Worm (Caenorhabditis elegans) whole organism, mixed stage, embryonic: ENCODE results near the gene del-6.

Source experiments
- M03D4.4 ChIP-seq: sonication (generic microtip); optimal IDR thresholded peaks from 2 replicates; lab custom pipeline; 2017; ENCODE audit warnings: mild to moderate bottlenecking, missing genetic modification characterization, missing compliant biosample characterization
- bed-3 ChIP-seq: fragments of 200-800 bp; sonication (Bioruptor generic); optimal IDR thresholded peaks from 3 replicates; lab custom pipeline; 2018; ENCODE audit warnings: mild to moderate bottlenecking, missing genetic modification characterization, moderate library complexity, missing compliant biosample characterization
- blmp-1 ChIP-seq: fragments of 150-350 bp; optimal IDR thresholded peaks from 2 replicates; lab custom pipeline; 2014; ENCODE audit warnings: missing biosample characterization, missing genetic modification characterization
- ceh-39 ChIP-seq: fragments of 150-350 bp; optimal IDR thresholded peaks from 2 replicates; lab custom pipeline; 2014; ENCODE audit warnings: missing biosample characterization, missing genetic modification characterization
- ceh-43 ChIP-seq: fragments of 200-800 bp; sonication (Bioruptor generic); optimal IDR thresholded peaks from 2 replicates; lab custom pipeline; 2018; ENCODE audit warnings: mild to moderate bottlenecking, missing genetic modification characterization, moderate library complexity, missing compliant biosample characterization
- ceh-83 ChIP-seq: fragments of 200-800 bp; sonication (Bioruptor generic); optimal IDR thresholded peaks from 2 replicates; lab custom pipeline; 2018; ENCODE audit warnings: mild to moderate bottlenecking, missing genetic modification characterization, missing compliant biosample characterization
- ces-1 ChIP-seq: fragments of 150-350 bp; optimal IDR thresholded peaks from 2 replicates; lab custom pipeline; 2014; ENCODE audit warnings: missing biosample characterization, missing genetic modification reagents, missing genetic modification characterization
- cnd-1 ChIP-seq: fragments of 200-800 bp; sonication (Bioruptor generic); optimal IDR thresholded peaks from 2 replicates; lab custom pipeline; 2018; ENCODE audit warnings: mild to moderate bottlenecking, missing genetic modification characterization, missing compliant biosample characterization
- drap-1 ChIP-seq: fragments of 200-800 bp; sonication (Bioruptor generic); optimal IDR thresholded peaks from 3 replicates; lab custom pipeline; 2018; ENCODE audit warnings: mild to moderate bottlenecking, missing genetic modification characterization, missing compliant biosample characterization
- elt-1 ChIP-seq: sonication (generic microtip); optimal IDR thresholded peaks from 2 replicates; lab custom pipeline; 2017; ENCODE audit warnings: missing genetic modification characterization, mild to moderate bottlenecking, missing compliant biosample characterization, antibody characterized with exemption, moderate library complexity, borderline replicate concordance; ENCODE audit not compliant: insufficient read depth
- elt-3 ChIP-seq: fragments of 150-350 bp; optimal IDR thresholded peaks from 2 replicates; lab custom pipeline; 2014; ENCODE audit warnings: missing biosample characterization, missing genetic modification characterization
- ham-2 ChIP-seq: fragments of 200-800 bp; sonication (Bioruptor generic); optimal IDR thresholded peaks from 2 replicates; lab custom pipeline; 2018; ENCODE audit warnings: mild to moderate bottlenecking, missing genetic modification characterization, missing compliant biosample characterization
- hlh-1 ChIP-seq: fragments of 150-350 bp; optimal IDR thresholded peaks from 2 replicates; lab custom pipeline; 2014; ENCODE audit warnings: missing biosample characterization, missing genetic modification reagents, missing genetic modification characterization
- lin-13 ChIP-seq: fragments of 150-350 bp; optimal IDR thresholded peaks from 2 replicates; lab custom pipeline; 2014; ENCODE audit warnings: missing biosample characterization, missing genetic modification characterization
- lin-32 ChIP-seq: fragments of 200-800 bp; sonication (Bioruptor generic); optimal IDR thresholded peaks from 2 replicates; lab custom pipeline; 2018; ENCODE audit warnings: mild to moderate bottlenecking, missing genetic modification characterization, missing compliant biosample characterization
- lsy-2 ChIP-seq: fragments of 150-350 bp; optimal IDR thresholded peaks from 2 replicates; lab custom pipeline; 2014; ENCODE audit warnings: missing biosample characterization, missing genetic modification characterization
- mab-5 ChIP-seq: fragments of 150-350 bp; optimal IDR thresholded peaks from 2 replicates; lab custom pipeline; 2014; ENCODE audit warnings: missing biosample characterization, missing genetic modification characterization
- mep-1 ChIP-seq: fragments of 150-350 bp; optimal IDR thresholded peaks from 2 replicates; lab custom pipeline; 2017; ENCODE audit warnings: missing biosample characterization, missing genetic modification reagents, missing genetic modification characterization, inconsistent platforms
- mls-2 ChIP-seq: sonication (generic microtip); optimal IDR thresholded peaks from 2 replicates; lab custom pipeline; 2016; ENCODE audit warnings: mild to moderate bottlenecking, missing genetic modification characterization, moderate library complexity, missing compliant biosample characterization
- nhr-12 ChIP-seq: fragments of 150-350 bp; optimal IDR thresholded peaks from 2 replicates; lab custom pipeline; 2014; ENCODE audit warnings: missing biosample characterization, missing genetic modification characterization
- nhr-2 ChIP-seq: fragments of 150-350 bp; optimal IDR thresholded peaks from 2 replicates; lab custom pipeline; 2014; ENCODE audit warnings: missing biosample characterization, missing genetic modification characterization
- nhr-237 ChIP-seq: fragments of 150-350 bp; optimal IDR thresholded peaks from 2 replicates; lab custom pipeline; 2014; ENCODE audit warnings: missing biosample characterization, missing genetic modification characterization
- nhr-28 ChIP-seq: fragments of 150-350 bp; optimal IDR thresholded peaks from 2 replicates; lab custom pipeline; 2014; ENCODE audit warnings: missing biosample characterization, missing genetic modification characterization
- pha-4 ChIP-seq: fragments of 150-350 bp; optimal IDR thresholded peaks from 2 replicates; lab custom pipeline; 2018; ENCODE audit warnings: missing biosample characterization, missing genetic modification reagents, missing genetic modification characterization
- sem-2 ChIP-seq: fragments of 200-800 bp; sonication (Bioruptor generic); optimal IDR thresholded peaks from 2 replicates; lab custom pipeline; 2018; ENCODE audit warnings: mild to moderate bottlenecking, missing genetic modification characterization, missing compliant biosample characterization
- snpc-4 ChIP-seq: fragments of 150-350 bp; optimal IDR thresholded peaks from 2 replicates; lab custom pipeline; 2014; ENCODE audit warnings: missing biosample characterization, missing genetic modification characterization
- sptf-1 ChIP-seq: sonication (generic microtip); optimal IDR thresholded peaks from 2 replicates; lab custom pipeline; 2017; ENCODE audit warnings: mild to moderate bottlenecking, missing genetic modification characterization, moderate library complexity, missing compliant biosample characterization
- tbx-8 ChIP-seq: fragments of 200-800 bp; sonication (Bioruptor generic); optimal IDR thresholded peaks from 2 replicates; lab custom pipeline; 2018; ENCODE audit warnings: mild to moderate bottlenecking, missing genetic modification characterization, moderate library complexity, missing compliant biosample characterization
- unc-120 ChIP-seq: sonication (generic microtip); optimal IDR thresholded peaks from 2 replicates; lab custom pipeline; 2017; ENCODE audit warnings: missing genetic modification characterization, missing compliant biosample characterization; ENCODE audit not compliant: poor library complexity, severe bottlenecking
- unc-39 ChIP-seq: fragments of 150-350 bp; optimal IDR thresholded peaks from 2 replicates; lab custom pipeline; 2014; ENCODE audit warnings: missing biosample characterization, missing genetic modification characterization
- unc-62 ChIP-seq: fragments of 150-350 bp; optimal IDR thresholded peaks from 2 replicates; lab custom pipeline; 2014; ENCODE audit warnings: missing biosample characterization, missing genetic modification reagents, missing genetic modification characterization
- zip-8 ChIP-seq: fragments of 150-350 bp; optimal IDR thresholded peaks from 2 replicates; lab custom pipeline; 2014; ENCODE audit warnings: missing biosample characterization, missing genetic modification characterization
- ztf-11 ChIP-seq: fragments of 150-350 bp; optimal IDR thresholded peaks from 2 replicates; lab custom pipeline; 2014; ENCODE audit warnings: missing biosample characterization, missing genetic modification characterization

del-6 gene

DNA sequence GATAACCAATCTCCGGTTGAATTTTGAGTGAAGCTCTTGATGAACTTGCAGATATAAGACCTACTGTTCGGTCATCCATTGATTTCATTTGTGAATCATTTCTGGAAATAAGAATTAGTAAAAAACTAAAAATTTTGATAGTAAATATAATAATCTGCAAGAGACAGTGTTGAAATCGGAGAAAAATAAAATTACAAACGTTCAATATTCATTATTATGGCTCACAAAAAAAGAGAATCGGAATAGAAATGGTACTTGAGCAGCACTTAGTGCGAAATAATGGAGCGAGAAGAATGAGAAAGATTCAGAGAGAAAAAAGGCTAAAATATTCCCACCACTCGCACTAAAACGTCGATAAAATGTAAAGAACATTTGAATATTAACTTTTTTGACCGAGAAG is 3.6 kb downstream of the del-6 start, which contains the start of gene vps-54:
TSS of gene vps-54 (minus strand) at position 101 of the 400 bp plus-strand sequence.
- TF ChIP-seq ceh-43 (no peak), mab-5 (tag; lab: Kevin White, UChicago) (no peak), ceh-39 (no peak), mep-1 (no peak), hlh-1 (no peak), bed-3 (GFP tag; lab: Kevin White, UChicago) (no peak), sem-2 (GFP tag; lab: Kevin White, UChicago) (no peak), snpc-4 (tag; lab: Kevin White, UChicago) (no peak)

DNA sequence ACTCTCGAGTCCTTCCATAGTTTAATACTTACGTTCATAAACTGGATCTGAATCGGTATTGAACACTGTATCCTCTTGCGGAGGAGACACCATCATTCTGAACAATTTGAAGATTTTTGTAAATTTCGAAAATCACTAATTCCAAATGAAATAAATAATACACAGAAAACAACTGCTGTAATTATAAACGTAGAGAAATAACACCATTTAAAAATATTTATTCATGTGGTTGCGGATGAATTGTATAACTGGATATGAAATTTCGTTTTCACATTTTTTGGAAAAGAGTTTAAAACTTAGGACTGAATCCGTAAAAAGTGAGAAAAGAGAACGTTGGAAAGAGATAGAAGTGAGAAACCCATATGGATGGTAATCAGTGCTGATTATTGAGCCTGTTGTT is 5.5 kb downstream of the del-6 start, which contains the start of gene mics-1:
TSS of gene mics-1 (minus strand) at position 101 of the 400 bp plus-strand sequence.
- TF ChIP-seq nhr-2 (tag; lab: Kevin White, UChicago) (no peak), zip-8 (no peak), ceh-43 (no peak), pha-4 (tag; lab: Kevin White, UChicago) (no peak), cnd-1 (tag; lab: Kevin White, UChicago) (no peak), hlh-1 (no peak), M03D4.4 (tag; lab: Kevin White, UChicago) (no peak), snpc-4 (tag; lab: Kevin White, UChicago) (no peak), ztf-11 (tag; lab: Kevin White, UChicago) (no peak)

DNA sequence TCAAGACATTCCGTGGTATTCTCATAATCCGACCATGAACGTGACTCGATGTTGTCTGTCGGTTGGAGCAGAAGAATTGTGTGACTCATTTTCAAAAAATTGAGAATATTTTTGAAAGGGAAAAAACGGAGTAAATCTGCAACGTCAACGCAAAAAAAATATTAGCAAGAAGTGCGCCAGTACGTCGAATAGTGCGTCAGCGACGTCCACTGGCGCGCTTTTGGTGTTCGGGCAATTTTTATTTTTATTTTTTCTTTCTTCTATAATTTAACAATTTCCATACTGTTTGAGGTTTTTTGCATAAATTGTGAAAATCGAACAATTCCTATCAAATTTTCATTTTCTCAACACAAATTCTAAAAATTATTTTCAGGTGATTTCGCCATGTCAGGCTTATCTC is 6.2 kb downstream of the del-6 start, which contains the start of the genes erh-1 and lpd-9:
TSS of gene erh-1 (minus strand) at position 204 of the 400 bp plus-strand sequence.
TSS of gene lpd-9 (plus strand) at position 368 of the 400 bp plus-strand sequence.
- TF ChIP-seq pha-4 (tag; lab: Kevin White, UChicago) (peak; percentile 79), unc-62 (GFP tag; lab: Kevin White, UChicago) (no peak), sptf-1 (no peak), nhr-237 (tag; lab: Kevin White, UChicago) (no peak), tbx-8 (GFP tag; lab: Kevin White, UChicago) (no peak), ham-2 (GFP tag; lab: Kevin White, UChicago) (no peak), nhr-28 (tag; lab: Kevin White, UChicago) (no peak), zip-8 (no peak), mab-5 (tag; lab: Kevin White, UChicago) (no peak), lin-32 (GFP tag; lab: Kevin White, UChicago) (no peak), nhr-12 (tag; lab: Kevin White, UChicago) (no peak), ces-1 (GFP tag; lab: Kevin White, UChicago) (peak; percentile 22), elt-1 (tag; lab: Kevin White, UChicago) (no peak), unc-39 (no peak), ceh-43 (no peak), hlh-1 (no peak), ceh-39 (no peak), ceh-83 (no peak), lin-13 (tag; lab: Kevin White, UChicago) (peak; percentile 46), blmp-1 (tag; lab: Kevin White, UChicago) (no peak), mls-2 (tag; lab: Kevin White, UChicago) (no peak), lsy-2 (tag; lab: Kevin White, UChicago) (peak; percentile 66), mep-1 (peak; percentile 73), nhr-2 (tag; lab: Kevin White, UChicago) (no peak), ztf-11 (tag; lab: Kevin White, UChicago) (no peak), M03D4.4 (tag; lab: Kevin White, UChicago) (no peak), cnd-1 (tag; lab: Kevin White, UChicago) (peak; percentile 23), bed-3 (GFP tag; lab: Kevin White, UChicago) (no peak)

DNA sequence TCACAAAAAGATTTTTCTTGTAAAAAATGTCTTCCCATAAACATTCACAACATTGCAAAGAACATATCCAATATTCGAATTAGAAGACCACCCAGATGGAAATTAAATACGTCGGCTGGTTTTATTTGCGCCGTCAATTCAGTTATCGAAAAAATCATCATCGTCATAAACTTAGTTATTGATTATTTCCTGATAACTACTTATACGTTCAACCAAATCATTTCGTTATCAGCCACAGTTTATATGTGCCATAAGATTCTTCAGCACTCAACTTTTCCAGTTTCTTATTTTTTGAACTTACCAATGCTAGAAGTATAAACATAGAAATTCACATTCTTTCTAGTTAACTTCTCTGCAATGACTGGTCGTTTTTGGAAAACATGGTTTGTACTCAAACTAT is 7.9 kb downstream of the del-6 start:
- no peak for TF ChIP-seq drap-1 (GFP tag; lab: Kevin White, UChicago)
- TF ChIP-seq unc-120 = no peak
- TF ChIP-seq ces-1 (GFP tag; lab: Kevin White, UChicago) = no peak
- no peak for TF ChIP-seq ham-2 (GFP tag; lab: Kevin White, UChicago)
- no peak for TF ChIP-seq elt-3 (tag; lab: Kevin White, UChicago)
- TF ChIP-seq mls-2 (tag; lab: Kevin White, UChicago) = no peak
- TF ChIP-seq lin-32 (GFP tag; lab: Kevin White, UChicago) = no peak
- TF ChIP-seq, all 35 proteins: peak for 0
